Fruit fly (Drosophila melanogaster): ENCODE measurements around the gene CG45122.

The CG45122 gene

dm6 chr3R:13051942-13052693, 8.2 kb downstream of the CG45122 start, which contains the start of gene pic (continued):
- no peak for TF ChIP-seq tx (GFP tag; optimal IDR thresholded peaks at IDR 0.05)
- no peak for TF ChIP-seq Tbp (GFP tag; optimal IDR thresholded peaks at IDR 0.05)
- TF ChIP-seq hb (GFP tag; IDR thresholded peaks at IDR 0.05; ENCODE audit: partially characterized antibody) = peak; percentile 21; the same call in 1 of the 3 replicates
- no peak for TF ChIP-seq jing (GFP tag; optimal IDR thresholded peaks at IDR 0.05)
- no peak for TF ChIP-seq Dip3 (GFP tag; optimal IDR thresholded peaks at IDR 0.05)
- TF ChIP-seq CG7786 (GFP tag; optimal IDR thresholded peaks at IDR 0.05) = no peak
- no peak for TF ChIP-seq ssp (GFP tag; IDR thresholded peaks at IDR 0.05)
- no peak for TF ChIP-seq CG5245 (GFP tag; optimal IDR thresholded peaks at IDR 0.05)
- no peak for TF ChIP-seq pb (GFP tag; optimal IDR thresholded peaks at IDR 0.05)
- no peak for TF ChIP-seq Meics (GFP tag; optimal IDR thresholded peaks at IDR 0.05)
- no peak for TF ChIP-seq CG43689 (GFP tag; IDR thresholded peaks at IDR 0.05)
- no peak for TF ChIP-seq ase (GFP tag; IDR thresholded peaks at IDR 0.05)
- no peak for TF ChIP-seq CG11085 (GFP tag; IDR thresholded peaks at IDR 0.05)
- TF ChIP-seq Gsc (GFP tag; IDR thresholded peaks at IDR 0.05) = no peak
- no peak for TF ChIP-seq pan (optimal IDR thresholded peaks at IDR 0.05)
- TF ChIP-seq pan (GFP tag; optimal IDR thresholded peaks at IDR 0.05 in 1 of 2, IDR thresholded peaks at IDR 0.05 in 1 of 2) = no peak
- no peak for TF ChIP-seq Taf1 (GFP tag; IDR thresholded peaks at IDR 0.05)
- TF ChIP-seq CG12659 (GFP tag; optimal IDR thresholded peaks at IDR 0.05) = peak; percentile 31
- TF ChIP-seq ara (GFP tag; IDR thresholded peaks at IDR 0.05) = no peak
- TF ChIP-seq Ptx1 (GFP tag; IDR thresholded peaks at IDR 0.05) = no peak
- peak; percentile 87 for TF ChIP-seq CG13287 (GFP tag; IDR thresholded peaks at IDR 0.05; ENCODE audit: partially characterized antibody)
- TF ChIP-seq lola (GFP tag; optimal IDR thresholded peaks at IDR 0.05) = no peak
- no peak for TF ChIP-seq CG4328 (GFP tag; optimal IDR thresholded peaks at IDR 0.05)
- peak; percentile 85 for TF ChIP-seq knrl (GFP tag; IDR thresholded peaks at IDR 0.05; ENCODE audit: partially characterized antibody)
- TF ChIP-seq CG3163 (GFP tag; optimal IDR thresholded peaks at IDR 0.05) = peak; percentile 1
- TF ChIP-seq nerfin-2 (GFP tag; IDR thresholded peaks at IDR 0.05; ENCODE audit: partially characterized antibody) = peak; percentile 57; the same call in 1 of the 2 replicates
- no peak for TF ChIP-seq CG9437 (GFP tag; optimal IDR thresholded peaks at IDR 0.05)
- no peak for TF ChIP-seq az2 (GFP tag; optimal IDR thresholded peaks at IDR 0.05)
- TF ChIP-seq cato (GFP tag; optimal IDR thresholded peaks at IDR 0.05; ENCODE audit: borderline replicate concordance) = no peak
- TF ChIP-seq ab (GFP tag; optimal IDR thresholded peaks at IDR 0.05) = no peak
- peak; percentile 72 for TF ChIP-seq CG6791 (GFP tag; IDR thresholded peaks at IDR 0.05; ENCODE audit: partially characterized antibody)
- TF ChIP-seq D19A (tag; optimal IDR thresholded peaks at IDR 0.05) = no peak
- TF ChIP-seq CG11723 (GFP tag; optimal IDR thresholded peaks at IDR 0.05) = no peak
- TF ChIP-seq cg (GFP tag; optimal IDR thresholded peaks at IDR 0.05) = no peak
- peak; percentile 2 for TF ChIP-seq CG12391 (tag; optimal IDR thresholded peaks at IDR 0.05)
- TF ChIP-seq CG15073 (GFP tag; optimal IDR thresholded peaks at IDR 0.05) = no peak
- no peak for TF ChIP-seq run (tag; optimal IDR thresholded peaks at IDR 0.05)
- TF ChIP-seq tap (tag; optimal IDR thresholded peaks at IDR 0.05) = no peak
- TF ChIP-seq CG15514 (GFP tag; optimal IDR thresholded peaks at IDR 0.05) = peak; percentile 13
- TF ChIP-seq Lhr (GFP tag; optimal IDR thresholded peaks at IDR 0.05) = peak; percentile 50
- no peak for TF ChIP-seq crol (GFP tag; IDR thresholded peaks at IDR 0.05)
- TF ChIP-seq z (GFP tag; IDR thresholded peaks at IDR 0.05) = no peak
- peak; percentile 16 for TF ChIP-seq NC2β (GFP tag; optimal IDR thresholded peaks at IDR 0.05)
- peak; percentile 56 for TF ChIP-seq phol (tag; optimal IDR thresholded peaks at IDR 0.05)
- peak; percentile 37 for TF ChIP-seq CHES-1-like (GFP tag; optimal IDR thresholded peaks at IDR 0.05)
- no peak for TF ChIP-seq fu2 (GFP tag; optimal IDR thresholded peaks at IDR 0.05)
- TF ChIP-seq pzg (GFP tag; optimal IDR thresholded peaks at IDR 0.05) = peak; percentile 77
- TF ChIP-seq chinmo (GFP tag; IDR thresholded peaks at IDR 0.05; ENCODE audit: partially characterized antibody) = 0 out of 4 replicates have a peak, but pooled peaks have one; percentile 24
- TF ChIP-seq seq (GFP tag; IDR thresholded peaks at IDR 0.05) = no peak
